Worm (Caenorhabditis elegans): Measurements from ENCODE around the gene cpg-23.

DNA sequence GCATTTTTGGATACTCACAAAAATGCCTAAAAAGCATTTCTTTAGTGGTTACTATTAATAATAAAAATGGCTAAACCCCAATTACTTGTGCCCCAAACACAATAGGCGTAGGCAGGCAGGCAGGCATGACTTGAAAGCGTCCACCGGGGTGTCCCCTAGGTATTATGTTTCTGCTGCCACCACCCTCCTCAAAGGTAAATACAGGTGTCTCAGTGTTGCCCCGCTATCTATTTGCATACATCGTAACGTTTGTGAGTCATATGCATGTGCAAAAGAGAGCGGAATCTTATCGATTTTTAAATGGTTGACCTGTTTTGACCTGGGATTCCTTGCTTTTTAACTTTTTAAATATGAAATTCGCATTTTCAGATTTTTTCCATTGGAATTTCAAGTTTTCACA, 12.6 kb downstream of the cpg-23 start:
- TF ChIP-seq W03F9.2 (tag; optimal IDR thresholded peaks at IDR 0.05): no peak
- no peak for TF ChIP-seq him-1 (tag; optimal IDR thresholded peaks at IDR 0.05)
